Fruit fly (Drosophila melanogaster): ENCODE data around the gene CG7384.

CG7384 gene

dm6 chr2L:10488484-10489223 is 21.6 kb downstream of the CG7384 start, which contains the start of the genes Cog4 and CG6144 (continued):
- TF ChIP-seq gcm2 (GFP tag; optimal IDR thresholded peaks at IDR 0.05), result no peak
- TF ChIP-seq Taf1 (GFP tag; IDR thresholded peaks at IDR 0.05), result no peak
- no peak for TF ChIP-seq CG17568 (GFP tag; optimal IDR thresholded peaks at IDR 0.05)
- TF ChIP-seq CG32767 (GFP tag; IDR thresholded peaks at IDR 0.05), result no peak
- no peak for TF ChIP-seq CG10274 (GFP tag; optimal IDR thresholded peaks at IDR 0.05)
- no peak for TF ChIP-seq CG7839 (tag; optimal IDR thresholded peaks at IDR 0.05)
- TF ChIP-seq hth (optimal IDR thresholded peaks at IDR 0.05), result no peak
- no peak for TF ChIP-seq CG15479 (GFP tag; optimal IDR thresholded peaks at IDR 0.05)
- TF ChIP-seq Usf (GFP tag; optimal IDR thresholded peaks at IDR 0.05), result no peak
- TF ChIP-seq CG6683 (GFP tag; optimal IDR thresholded peaks at IDR 0.05), result no peak
- TF ChIP-seq CG2712 (tag; optimal IDR thresholded peaks at IDR 0.05), result no peak
- TF ChIP-seq ato (GFP tag; IDR thresholded peaks at IDR 0.05; ENCODE audit: partially characterized antibody), result peak; percentile 26; the same call in 1 of the 2 replicates
- no peak for TF ChIP-seq dmrt99B (tag; optimal IDR thresholded peaks at IDR 0.05)
- peak; percentile 56 for TF ChIP-seq pum (GFP tag; optimal IDR thresholded peaks at IDR 0.05)
- TF ChIP-seq tll (GFP tag; optimal IDR thresholded peaks at IDR 0.05), result peak in 1 of 2 experiments; percentile 78
- no peak for TF ChIP-seq CG1792 (GFP tag; optimal IDR thresholded peaks at IDR 0.05)
- TF ChIP-seq Doc3 (GFP tag; IDR thresholded peaks at IDR 0.05; ENCODE audit: partially characterized antibody), result peak; percentile 77; the same call in 2 of the 3 replicates
- TF ChIP-seq CG16863 (GFP tag; optimal IDR thresholded peaks at IDR 0.05), result peak; percentile 21
- no peak for TF ChIP-seq CG3726 (GFP tag; IDR thresholded peaks at IDR 0.05)
- TF ChIP-seq CG1832 (GFP tag; optimal IDR thresholded peaks at IDR 0.05), result no peak
- TF ChIP-seq sqz (GFP tag; optimal IDR thresholded peaks at IDR 0.05), result no peak
- no peak for TF ChIP-seq CG3847 (GFP tag; IDR thresholded peaks at IDR 0.05)
- TF ChIP-seq CG8478 (optimal IDR thresholded peaks at IDR 0.05), result no peak
- TF ChIP-seq CG34376 (GFP tag; optimal IDR thresholded peaks at IDR 0.05), result no peak
- TF ChIP-seq CG11695 (GFP tag; IDR thresholded peaks at IDR 0.05), result no peak
- TF ChIP-seq Optix (GFP tag; IDR thresholded peaks at IDR 0.05), result no peak
- peak; percentile 27 for TF ChIP-seq Max (GFP tag; optimal IDR thresholded peaks at IDR 0.05)
- no peak; the same call in 1 of the 2 replicates for TF ChIP-seq CG42726 (GFP tag; IDR thresholded peaks at IDR 0.05; ENCODE audit: partially characterized antibody)
- TF ChIP-seq CG14860 (GFP tag; IDR thresholded peaks at IDR 0.05; ENCODE audit: partially characterized antibody), result peak; percentile 53; the same call in 2 of the 3 replicates
- TF ChIP-seq Pdp1 (GFP tag; optimal IDR thresholded peaks at IDR 0.05), result peak in 1 of 2 experiments; percentile 22
- peak; percentile 80 for TF ChIP-seq CG9932 (GFP tag; IDR thresholded peaks at IDR 0.05)
- TF ChIP-seq CG11560 (tag; IDR thresholded peaks at IDR 0.05), result no peak
- no peak for TF ChIP-seq CG8281 (tag; optimal IDR thresholded peaks at IDR 0.05)
- no peak for TF ChIP-seq shn (GFP tag; optimal IDR thresholded peaks at IDR 0.05)
- TF ChIP-seq CG15696 (tag; optimal IDR thresholded peaks at IDR 0.05), result no peak
- no peak for TF ChIP-seq CG9215 (GFP tag; IDR thresholded peaks at IDR 0.05)
- no peak for TF ChIP-seq dati (GFP tag; IDR thresholded peaks at IDR 0.05)
- TF ChIP-seq Six4 (GFP tag; optimal IDR thresholded peaks at IDR 0.05), result no peak
- TF ChIP-seq CG17359 (tag; optimal IDR thresholded peaks at IDR 0.05), result no peak
- TF ChIP-seq CG1233 (GFP tag; optimal IDR thresholded peaks at IDR 0.05), result no peak
- TF ChIP-seq CG10959 (GFP tag; IDR thresholded peaks at IDR 0.05), result no peak
- TF ChIP-seq pnt (GFP tag; optimal IDR thresholded peaks at IDR 0.05), result no peak
- TF ChIP-seq ttk (GFP tag; IDR thresholded peaks at IDR 0.05), result no peak
- TF ChIP-seq Aef1 (GFP tag; IDR thresholded peaks at IDR 0.05), result 0 out of 3 replicates have a peak, but pooled peaks have one; percentile 17
- TF ChIP-seq sob (GFP tag; IDR thresholded peaks at IDR 0.05), result no peak
- no peak for TF ChIP-seq CG7372 (GFP tag; IDR thresholded peaks at IDR 0.05)
- TF ChIP-seq CG11456 (GFP tag; IDR thresholded peaks at IDR 0.05), result no peak
- TF ChIP-seq Scr (GFP tag; IDR thresholded peaks at IDR 0.05; ENCODE audit: partially characterized antibody), result peak; percentile 82
- TF ChIP-seq Antp (GFP tag; optimal IDR thresholded peaks at IDR 0.05), result no peak
- TF ChIP-seq CG1602 (GFP tag; optimal IDR thresholded peaks at IDR 0.05), result no peak
